Worm (Caenorhabditis elegans): ENCODE measurements around the gene C35A5.3.

C35A5.3 gene

ce11 chrV:10536095-10536691 lies 35.0 kb upstream of the C35A5.3 start, which contains the start of gene ppm-1.A:
Gene ppm-1.A, minus strand, starts transcription at chrV:10536388.
- peak; percentile 23 for TF ChIP-seq pha-4 (tag; optimal IDR thresholded peaks at IDR 0.05)
- TF ChIP-seq nhr-23 (tag; optimal IDR thresholded peaks at IDR 0.05) = peak; percentile 20
- no peak for TF ChIP-seq nhr-28 (tag; optimal IDR thresholded peaks at IDR 0.05)
- TF ChIP-seq pqm-1 (tag; optimal IDR thresholded peaks at IDR 0.05) = peak; percentile 35
- peak; percentile 37 for TF ChIP-seq elt-2 (tag; optimal IDR thresholded peaks at IDR 0.05)
- peak; percentile 46 for TF ChIP-seq mml-1 (tag; optimal IDR thresholded peaks at IDR 0.05)
- TF ChIP-seq elt-3 (tag; optimal IDR thresholded peaks at IDR 0.05) = no peak

ce11 chrV:10535325-10535724 lies 34.1 kb upstream of the C35A5.3 start:
- TF ChIP-seq pqm-1 (tag; optimal IDR thresholded peaks at IDR 0.05) = peak; percentile 66
- no peak for TF ChIP-seq ceh-28 (tag; optimal IDR thresholded peaks at IDR 0.05)
- peak; percentile 35 for TF ChIP-seq elt-2 (tag; optimal IDR thresholded peaks at IDR 0.05)
- TF ChIP-seq ama-1 (optimal IDR thresholded peaks at IDR 0.05) = peak; percentile 3
- peak; percentile 9 for TF ChIP-seq nfya-1 (tag; optimal IDR thresholded peaks at IDR 0.05; ENCODE audit: insufficient read depth)
- peak; percentile 49 for TF ChIP-seq pha-4 (tag; optimal IDR thresholded peaks at IDR 0.05)
- TF ChIP-seq tbx-2 (tag; optimal IDR thresholded peaks at IDR 0.05) = no peak

ce11 chrV:10532725-10533124 lies 31.5 kb upstream of the C35A5.3 start, which contains the start of gene txt-10:
Gene txt-10, minus strand, starts transcription at chrV:10532825.
- TF ChIP-seq nhr-76 (tag; optimal IDR thresholded peaks at IDR 0.05) = no peak
- TF ChIP-seq ceh-9 (tag; optimal IDR thresholded peaks at IDR 0.05) = no peak
- no peak for TF ChIP-seq snpc-4 (tag; optimal IDR thresholded peaks at IDR 0.05)
- TF ChIP-seq hmg-11 (tag; optimal IDR thresholded peaks at IDR 0.05) = no peak
- TF ChIP-seq fkh-2 (tag; optimal IDR thresholded peaks at IDR 0.05) = no peak
- no peak for TF ChIP-seq nhr-43 (tag; optimal IDR thresholded peaks at IDR 0.05; ENCODE audit: poor library complexity, severe bottlenecking)
- TF ChIP-seq ama-1 (optimal IDR thresholded peaks at IDR 0.05) = no peak
- no peak for TF ChIP-seq lin-39 (tag; optimal IDR thresholded peaks at IDR 0.05)
- no peak for TF ChIP-seq nhr-23 (tag; optimal IDR thresholded peaks at IDR 0.05)
- TF ChIP-seq nhr-28 (tag; optimal IDR thresholded peaks at IDR 0.05) = no peak
- no peak for TF ChIP-seq nhr-67 (tag; optimal IDR thresholded peaks at IDR 0.05)
- TF ChIP-seq unc-62 (GFP tag; optimal IDR thresholded peaks at IDR 0.05) = no peak
- TF ChIP-seq egl-27 (tag; optimal IDR thresholded peaks at IDR 0.05) = no peak
- TF ChIP-seq ZK546.5 (tag; optimal IDR thresholded peaks at IDR 0.05) = no peak
- TF ChIP-seq nhr-11 (tag; optimal IDR thresholded peaks at IDR 0.05) = no peak

- no peak for TF ChIP-seq pqm-1 (tag; optimal IDR thresholded peaks at IDR 0.05)
- peak; percentile 2 for TF ChIP-seq elt-1 (tag; optimal IDR thresholded peaks at IDR 0.05)
- TF ChIP-seq lsy-12 (tag; optimal IDR thresholded peaks at IDR 0.05) = no peak
- peak; percentile 76 for TF ChIP-seq nhr-23 (tag; optimal IDR thresholded peaks at IDR 0.05)
- TF ChIP-seq ceh-28 (tag; optimal IDR thresholded peaks at IDR 0.05) = no peak
- no peak for TF ChIP-seq nhr-12 (tag; optimal IDR thresholded peaks at IDR 0.05)
- TF ChIP-seq egl-27 (tag; optimal IDR thresholded peaks at IDR 0.05) = no peak
- TF ChIP-seq nhr-67 (tag; optimal IDR thresholded peaks at IDR 0.05) = no peak
Measured at ce11 chrV:10529600-10529999, 28.4 kb upstream of the C35A5.3 start.

ce11 chrV:10528500-10528899 lies 27.3 kb upstream of the C35A5.3 start, which contains the start of gene F25D1.3:
Gene F25D1.3, plus strand, starts transcription at chrV:10528724.
- TF ChIP-seq nfya-1 (tag; optimal IDR thresholded peaks at IDR 0.05; ENCODE audit: insufficient read depth) = no peak
- TF ChIP-seq eor-1 (tag; optimal IDR thresholded peaks at IDR 0.05) = no peak
- TF ChIP-seq nhr-23 (tag; optimal IDR thresholded peaks at IDR 0.05) = peak; percentile 15

ce11 chrV:10525902-10526301 lies 24.7 kb upstream of the C35A5.3 start, which contains the start of the genes C35A5.8 and hda-11:
Gene C35A5.8, minus strand, starts transcription at chrV:10525908.
Gene hda-11, plus strand, starts transcription at chrV:10526184.
- no peak for TF ChIP-seq elt-1 (tag; optimal IDR thresholded peaks at IDR 0.05)
- no peak for TF ChIP-seq zag-1 (tag; optimal IDR thresholded peaks at IDR 0.05)
- no peak for TF ChIP-seq fos-1 (tag; optimal IDR thresholded peaks at IDR 0.05)
- no peak for TF ChIP-seq jun-1 (tag; optimal IDR thresholded peaks at IDR 0.05)
- peak; percentile 19 for TF ChIP-seq lsy-12 (tag; optimal IDR thresholded peaks at IDR 0.05)
- no peak for TF ChIP-seq nhr-11 (tag; optimal IDR thresholded peaks at IDR 0.05)
- TF ChIP-seq fkh-10 (GFP tag; optimal IDR thresholded peaks at IDR 0.05) = no peak
- TF ChIP-seq unc-62 (GFP tag; optimal IDR thresholded peaks at IDR 0.05) = no peak
- peak; percentile 93 for TF ChIP-seq nhr-43 (tag; optimal IDR thresholded peaks at IDR 0.05; ENCODE audit: poor library complexity, severe bottlenecking)
- TF ChIP-seq aly-2 (tag; optimal IDR thresholded peaks at IDR 0.05) = no peak
- no peak for TF ChIP-seq ztf-4 (tag; optimal IDR thresholded peaks at IDR 0.05)
- no peak for TF ChIP-seq pha-4 (tag; optimal IDR thresholded peaks at IDR 0.05)
- TF ChIP-seq ceh-9 (tag; optimal IDR thresholded peaks at IDR 0.05) = no peak
- TF ChIP-seq ceh-16 (tag; optimal IDR thresholded peaks at IDR 0.05) = no peak
- TF ChIP-seq nhr-237 (tag; optimal IDR thresholded peaks at IDR 0.05) = no peak
- no peak for TF ChIP-seq R02D3.7 (tag; optimal IDR thresholded peaks at IDR 0.05)
- TF ChIP-seq nhr-25 (tag; optimal IDR thresholded peaks at IDR 0.05) = peak; percentile 52
- peak; percentile 4 for TF ChIP-seq pqm-1 (tag; optimal IDR thresholded peaks at IDR 0.05)
- no peak for TF ChIP-seq ama-1 (optimal IDR thresholded peaks at IDR 0.05)
- peak; percentile 63 for TF ChIP-seq lin-15B (tag; optimal IDR thresholded peaks at IDR 0.05)
- TF ChIP-seq nhr-23 (tag; optimal IDR thresholded peaks at IDR 0.05) = peak; percentile 63
- TF ChIP-seq nfya-1 (tag; optimal IDR thresholded peaks at IDR 0.05; ENCODE audit: insufficient read depth) = peak; percentile 58
- no peak for TF ChIP-seq mdl-1 (tag; optimal IDR thresholded peaks at IDR 0.05)
- peak; percentile 48 for TF ChIP-seq skn-1 (tag; optimal IDR thresholded peaks at IDR 0.05)
- no peak for TF ChIP-seq sea-2 (GFP tag; optimal IDR thresholded peaks at IDR 0.05)

Measured in whole organism, L3 larva.